Worm (Caenorhabditis elegans): ENCODE results near the gene sri-43.
"Not testable (repeated sequence)": the region's sequence is repeated elsewhere in the genome, so short reads cannot be mapped to it uniquely, and the experiment has no call there.

The sri-43 gene

DNA sequence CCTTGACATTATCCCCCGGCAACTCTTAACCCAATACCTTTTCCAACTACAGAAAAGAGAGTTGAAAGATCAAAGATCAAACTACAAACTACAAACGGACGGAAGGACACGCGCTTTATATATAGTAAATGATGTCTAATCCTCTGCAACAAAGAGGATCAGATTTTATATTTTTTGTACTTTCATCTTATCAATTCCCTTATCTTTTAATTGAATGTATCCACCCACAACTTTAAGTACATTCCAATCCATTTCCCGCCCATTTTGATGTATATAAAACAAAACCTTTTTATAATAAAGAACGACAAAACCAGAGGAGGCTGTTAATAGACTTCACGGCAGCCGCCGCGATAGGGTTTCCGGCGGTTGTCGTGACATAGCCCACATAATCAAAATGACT, 33.2 kb upstream of the sri-43 start, which contains the start of gene sri-40:
sri-40 (plus strand) TSS at position 301 of the 400 bp plus-strand sequence.
- TF ChIP-seq Y116A8C.19 (tag; optimal IDR thresholded peaks at IDR 0.05; ENCODE audit: borderline replicate concordance); fkh-4 (tag; optimal IDR thresholded peaks at IDR 0.05; ENCODE audit: borderline replicate concordance); pqm-1 (tag; optimal IDR thresholded peaks at IDR 0.05): not testable (repeated sequence)

DNA sequence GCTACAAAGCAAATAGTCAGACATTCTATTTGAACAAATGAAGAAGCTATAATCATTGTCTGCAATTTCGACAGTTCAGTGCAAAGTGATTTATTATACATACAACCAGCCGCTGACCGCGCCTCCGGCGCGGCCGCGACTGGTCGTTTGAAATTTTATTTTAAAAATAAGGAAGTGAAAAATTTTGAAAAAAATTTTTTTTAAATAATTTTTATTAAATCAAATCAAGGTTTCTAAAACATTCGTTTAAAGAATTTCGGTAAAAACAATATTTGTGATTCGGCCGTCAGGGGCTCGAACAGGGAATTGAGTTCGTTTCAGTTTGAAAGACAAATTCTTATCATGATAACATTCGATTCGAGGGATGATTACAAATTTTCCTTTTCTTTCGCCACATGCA, 27.7 kb upstream of the sri-43 start, which contains the start of gene Y27F2A.10:
Y27F2A.10 (minus strand) TSS at position 101 of the 400 bp plus-strand sequence.
- no peak for TF ChIP-seq efl-1 (optimal IDR thresholded peaks at IDR 0.05)
- no peak for TF ChIP-seq efl-1 (GFP tag; optimal IDR thresholded peaks at IDR 0.05 in 1 of 2)

DNA sequence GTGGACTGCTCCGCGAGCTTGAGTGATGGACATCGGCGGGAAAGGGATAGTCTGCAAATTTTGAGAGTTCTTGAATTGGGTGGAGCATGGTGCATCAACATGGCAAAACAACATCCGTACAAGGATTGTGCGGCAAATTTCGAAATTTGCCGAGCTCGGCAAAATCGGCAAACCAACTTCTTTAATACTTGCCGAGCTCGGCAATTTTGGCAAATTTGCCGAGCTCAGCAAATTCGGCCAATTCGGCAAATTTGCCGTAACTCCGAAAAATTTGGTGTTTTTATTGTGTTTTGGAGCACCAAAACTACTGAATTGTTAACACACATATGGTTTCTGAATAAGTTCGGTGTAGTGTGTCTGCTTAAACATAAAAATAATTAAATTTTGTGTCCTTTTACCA, 25.6 kb upstream of the sri-43 start, which contains the start of gene fbxc-55:
fbxc-55 (minus strand) TSS at position 101 of the 400 bp plus-strand sequence.
- TF ChIP-seq ceh-88 (GFP tag; IDR thresholded peaks at IDR 0.05), result no peak
- no peak for TF ChIP-seq dsc-1 (tag; optimal IDR thresholded peaks at IDR 0.05)
- TF ChIP-seq isw-1 (GFP tag; IDR thresholded peaks at IDR 0.05), result no peak
- TF ChIP-seq fos-1 (tag; optimal IDR thresholded peaks at IDR 0.05), result no peak
- TF ChIP-seq nhr-47 (tag; optimal IDR thresholded peaks at IDR 0.05), result no peak
- TF ChIP-seq pqm-1 (tag; optimal IDR thresholded peaks at IDR 0.05), result no peak
- no peak for TF ChIP-seq zip-4 (GFP tag; optimal IDR thresholded peaks at IDR 0.05)
- no peak for TF ChIP-seq snu-23 (GFP tag; optimal IDR thresholded peaks at IDR 0.05)

DNA sequence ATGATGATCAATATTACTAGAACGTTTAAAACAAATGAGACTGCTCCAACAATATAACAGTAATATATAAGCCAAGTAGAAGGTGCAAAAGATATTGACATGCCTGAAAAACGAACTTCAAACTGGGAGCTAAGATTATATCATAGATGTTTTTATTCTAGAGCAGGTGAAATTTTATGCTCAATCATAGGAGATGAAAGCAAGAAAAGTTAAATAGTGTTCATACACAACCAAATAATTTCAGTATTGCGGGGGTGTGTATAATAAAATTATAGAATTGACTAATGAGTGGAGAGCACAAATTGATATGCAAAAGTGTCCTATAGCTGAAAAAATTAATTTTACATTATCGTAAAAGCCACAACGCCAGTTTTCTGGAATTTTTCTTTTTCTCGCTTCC, 14.5 kb upstream of the sri-43 start, which contains the start of gene sri-34:
sri-34 (minus strand) TSS at position 101 of the 400 bp plus-strand sequence.
- TF ChIP-seq nhr-28 (tag; optimal IDR thresholded peaks at IDR 0.05) (no peak), blmp-1 (tag; optimal IDR thresholded peaks at IDR 0.05) (no peak), ceh-82 (tag; optimal IDR thresholded peaks at IDR 0.05) (no peak)

DNA sequence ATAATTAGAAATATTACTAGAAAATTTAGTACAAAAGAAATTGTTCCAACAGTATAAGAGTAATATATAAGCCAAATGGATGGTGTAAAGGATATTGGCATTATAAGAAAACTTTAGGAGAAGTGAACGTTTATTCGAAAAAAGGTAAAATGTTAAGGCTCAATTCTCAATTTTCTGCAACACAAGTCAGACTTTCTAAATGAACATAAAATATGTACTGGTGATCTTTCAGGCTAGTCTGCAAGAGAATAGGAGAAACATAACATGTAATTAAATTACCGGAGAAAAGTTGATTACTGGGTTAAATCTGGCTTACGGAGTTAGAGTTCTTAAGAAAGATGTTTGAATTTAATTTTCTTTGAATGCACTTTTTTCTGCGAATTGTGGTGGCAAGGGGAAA, 12.3 kb upstream of the sri-43 start, which contains the start of gene sri-33:
sri-33 (minus strand) TSS at position 101 of the 400 bp plus-strand sequence.
- peak; percentile 57 for TF ChIP-seq fkh-8 (tag; optimal IDR thresholded peaks at IDR 0.05)
- TF ChIP-seq ceh-82 (tag; optimal IDR thresholded peaks at IDR 0.05), result no peak

DNA sequence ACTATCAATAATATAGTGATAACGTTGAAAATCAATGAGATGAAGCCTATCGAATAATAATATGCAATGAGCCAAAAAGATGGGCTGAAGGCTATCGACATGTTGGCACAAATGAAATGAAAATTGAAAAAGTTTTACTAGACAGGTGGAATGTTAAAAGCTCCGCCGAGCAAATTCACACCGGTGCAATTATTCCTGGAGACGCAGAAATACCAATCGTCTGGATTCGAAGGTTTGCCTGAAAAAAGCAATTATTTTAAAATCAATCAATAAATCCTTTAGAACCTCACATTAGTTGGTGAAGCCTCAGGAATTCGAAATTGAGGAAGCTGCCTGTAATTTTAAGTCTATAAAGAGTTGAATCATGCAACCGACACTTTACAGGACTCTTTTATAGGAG, 9.9 kb upstream of the sri-43 start, which contains the start of gene sri-32:
sri-32 (minus strand) TSS at position 101 of the 400 bp plus-strand sequence.
- TF ChIP-seq ceh-82 (tag; optimal IDR thresholded peaks at IDR 0.05) (no peak), dsc-1 (tag; optimal IDR thresholded peaks at IDR 0.05) (no peak), fkh-8 (tag; optimal IDR thresholded peaks at IDR 0.05) (no peak), nhr-84 (tag; optimal IDR thresholded peaks at IDR 0.05) (no peak), C16A3.4 (tag; optimal IDR thresholded peaks at IDR 0.05) (no peak), zip-4 (GFP tag; optimal IDR thresholded peaks at IDR 0.05) (no peak), mdl-1 (tag; optimal IDR thresholded peaks at IDR 0.05) (no peak), elt-2 (tag; optimal IDR thresholded peaks at IDR 0.05) (no peak)

DNA sequence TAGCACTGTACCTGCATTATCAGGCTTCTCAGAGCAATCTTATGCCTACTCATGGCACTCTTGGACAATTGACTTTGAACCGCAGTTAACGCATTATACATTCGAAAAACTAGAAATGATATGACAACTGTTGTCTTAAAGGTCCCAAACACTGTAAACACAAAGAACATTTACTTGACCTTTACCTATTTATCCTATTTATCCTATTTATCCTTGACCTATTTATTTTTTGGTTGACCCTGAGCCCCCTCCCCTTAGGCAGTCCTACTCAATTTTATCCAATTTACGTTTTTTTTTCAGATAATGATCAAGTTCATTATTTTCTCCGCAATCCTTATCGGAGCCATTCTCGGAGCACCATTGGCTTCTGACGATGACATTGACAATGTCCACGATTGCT, 7.2 kb upstream of the sri-43 start, which contains the start of the genes T10D4.14 and T10D4.19:
T10D4.14 (minus strand) TSS at position 101 of the 400 bp plus-strand sequence.
T10D4.19 (plus strand) TSS at position 304 of the 400 bp plus-strand sequence.
- TF ChIP-seq dpl-1 (GFP tag; optimal IDR thresholded peaks at IDR 0.05), result no peak
- no peak for TF ChIP-seq fkh-10 (GFP tag; optimal IDR thresholded peaks at IDR 0.05)
- TF ChIP-seq hlh-17 (GFP tag; optimal IDR thresholded peaks at IDR 0.05; ENCODE audit: borderline replicate concordance), result no peak

DNA sequence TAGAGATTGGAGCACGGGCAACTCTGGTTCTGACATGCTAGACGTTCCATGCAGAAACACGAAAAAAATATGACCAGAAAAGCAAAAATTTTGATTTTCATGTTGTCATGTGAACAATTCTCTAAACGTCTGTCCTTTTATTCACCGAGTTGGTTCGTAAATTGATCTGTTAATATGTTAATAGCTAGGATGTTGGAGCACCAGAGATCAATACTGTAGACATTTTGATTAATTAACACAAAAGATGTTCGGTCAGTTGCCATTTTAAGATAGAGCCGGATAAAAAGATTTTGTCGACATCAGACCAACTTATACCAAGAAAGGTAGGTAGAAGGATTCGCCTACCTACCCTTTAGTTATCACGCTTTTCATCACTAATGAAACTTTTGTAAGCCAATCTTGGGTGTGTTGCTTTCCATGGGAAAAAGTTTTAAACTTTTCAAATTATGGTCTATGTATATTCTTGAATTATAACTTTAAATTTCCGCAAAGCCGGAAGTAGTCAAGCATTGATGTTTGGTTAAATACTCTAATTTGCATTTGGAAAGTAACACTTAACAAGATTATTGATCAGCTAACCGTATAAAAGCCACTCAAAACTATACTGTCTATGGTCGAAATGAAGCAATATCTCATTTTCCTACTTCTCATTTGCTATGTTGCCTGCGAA, 5.2 kb upstream of the sri-43 start, which contains the start of the genes T10D4.11 and T10D4.1:
T10D4.11 (minus strand) TSS at position 101 of the 670 bp plus-strand sequence.
T10D4.1 (plus strand) TSS at position 620 of the 670 bp plus-strand sequence.
- TF ChIP-seq mef-2 (tag; optimal IDR thresholded peaks at IDR 0.05), result no peak
- no peak for TF ChIP-seq nhr-77 (tag; optimal IDR thresholded peaks at IDR 0.05)
- no peak for TF ChIP-seq dpl-1 (GFP tag; optimal IDR thresholded peaks at IDR 0.05)
- TF ChIP-seq lir-3 (tag; optimal IDR thresholded peaks at IDR 0.05; ENCODE audit: poor library complexity), result no peak
- no peak for TF ChIP-seq lin-39 (tag; optimal IDR thresholded peaks at IDR 0.05)
- no peak for TF ChIP-seq unc-30 (tag; optimal IDR thresholded peaks at IDR 0.05)
- TF ChIP-seq hlh-17 (GFP tag; optimal IDR thresholded peaks at IDR 0.05; ENCODE audit: borderline replicate concordance), result no peak
- no peak for TF ChIP-seq fkh-4 (tag; optimal IDR thresholded peaks at IDR 0.05; ENCODE audit: borderline replicate concordance)
- no peak for TF ChIP-seq fkh-10 (GFP tag; optimal IDR thresholded peaks at IDR 0.05)
- TF ChIP-seq nhr-71 (tag; optimal IDR thresholded peaks at IDR 0.05), result no peak

Measured in whole organism, L1 larva.